Fruit fly (Drosophila melanogaster) whole organism, embryonic: ENCODE measurements around the gene Plzf.

Experiments used
- Blimp-1 ChIP-seq: fragments of 200-800 bp; sonication (Bioruptor generic); optimal IDR thresholded peaks from 3 replicates; lab custom pipeline; 2018; ENCODE audit warnings: missing biosample characterization, missing genetic modification characterization, mild to moderate bottlenecking, moderate library complexity, missing genetic modification reagents
- CG10209 ChIP-seq: fragments of 200-800 bp; sonication (Bioruptor generic); optimal IDR thresholded peaks from 3 replicates; lab custom pipeline; 2017; ENCODE audit warnings: missing biosample characterization, mild to moderate bottlenecking, missing genetic modification characterization, missing genetic modification reagents
- CG11723 ChIP-seq: fragments of 200-800 bp; sonication (Bioruptor generic); optimal IDR thresholded peaks from 2 replicates; lab custom pipeline; 2017; ENCODE audit warnings: missing biosample characterization, mild to moderate bottlenecking, missing genetic modification characterization
- CG12071 ChIP-seq: fragments of 200-800 bp; sonication (Bioruptor generic); optimal IDR thresholded peaks from 3 replicates; lab custom pipeline; 2018; ENCODE audit warnings: missing biosample characterization, mild to moderate bottlenecking, missing genetic modification characterization
- CG12236 ChIP-seq: fragments of 200-800 bp; sonication (Bioruptor generic); optimal IDR thresholded peaks from 2 replicates; lab custom pipeline; 2016; ENCODE audit warnings: missing biosample characterization, missing genetic modification characterization
- CG14050 ChIP-seq: fragments of 200-800 bp; sonication (Bioruptor generic); IDR thresholded peaks from 3 replicates; pipeline ENCODE4 v1.3.6; 2022; ENCODE audit warnings: missing biosample characterization, missing genetic modification characterization
- CG1603 ChIP-seq: fragments of 200-800 bp; sonication (Bioruptor generic); optimal IDR thresholded peaks from 2 replicates; lab custom pipeline; 2019; ENCODE audit warnings: missing biosample characterization, mild to moderate bottlenecking, missing genetic modification characterization, moderate library complexity
- CG16863 ChIP-seq: fragments of 200-800 bp; sonication (Bioruptor generic); optimal IDR thresholded peaks from 3 replicates; lab custom pipeline; 2016; ENCODE audit warnings: missing biosample characterization, missing genetic modification characterization
- CG18599 ChIP-seq: fragments of 200-800 bp; sonication (Bioruptor generic); optimal IDR thresholded peaks from 3 replicates; lab custom pipeline; 2017; ENCODE audit warnings: missing biosample characterization, missing genetic modification characterization, mild to moderate bottlenecking, moderate library complexity, missing genetic modification reagents
- CG2129 ChIP-seq: fragments of 200-800 bp; sonication (Bioruptor generic); IDR thresholded peaks from 2 replicates; pipeline ENCODE4 v1.3.6; 2022; ENCODE audit warnings: missing biosample characterization, missing genetic modification characterization; ENCODE audit not compliant: partially characterized antibody
- CG30403 ChIP-seq: fragments of 200-800 bp; sonication (Bioruptor generic); optimal IDR thresholded peaks from 3 replicates; lab custom pipeline; 2016; ENCODE audit warnings: missing biosample characterization, missing genetic modification characterization
- CG4282 ChIP-seq: fragments of 200-800 bp; sonication (Bioruptor generic); optimal IDR thresholded peaks from 2 replicates; lab custom pipeline; 2016; ENCODE audit warnings: missing biosample characterization, missing genetic modification characterization
- CG4328 ChIP-seq: fragments of 200-800 bp; sonication (Bioruptor generic); optimal IDR thresholded peaks from 3 replicates; lab custom pipeline; 2017; ENCODE audit warnings: missing biosample characterization, missing genetic modification reagents, missing genetic modification characterization
- CG43689 ChIP-seq: fragments of 200-800 bp; sonication (Bioruptor generic); IDR thresholded peaks from 2 replicates; pipeline ENCODE4 v1.3.6; 2022; ENCODE audit warnings: missing biosample characterization, missing genetic modification characterization
- CG4404 ChIP-seq: fragments of 200-800 bp; sonication (Bioruptor generic); IDR thresholded peaks from 2 replicates; pipeline ENCODE4 v1.3.6; 2022; ENCODE audit warnings: missing biosample characterization, missing genetic modification characterization
- CG6683 ChIP-seq: fragments of 200-800 bp; sonication (Bioruptor generic); optimal IDR thresholded peaks from 2 replicates; lab custom pipeline; 2017; ENCODE audit warnings: missing biosample characterization, mild to moderate bottlenecking, missing genetic modification characterization, missing genetic modification reagents
- CG6689 ChIP-seq: fragments of 200-800 bp; sonication (Bioruptor generic); IDR thresholded peaks from 2 replicates; pipeline ENCODE4 v1.3.6; 2022; ENCODE audit warnings: missing biosample characterization, missing genetic modification characterization
- CG8281 ChIP-seq: fragments of 200-800 bp; sonication (Bioruptor generic); optimal IDR thresholded peaks from 2 replicates; lab custom pipeline; 2018; ENCODE audit warnings: missing biosample characterization, mild to moderate bottlenecking, missing genetic modification characterization, moderate library complexity
- D ChIP-seq, 2 experiments: fragments of 200-800 bp in 1 of 2; fragments of >200 bp in 1 of 2; sonication (Bioruptor generic) in 1 of 2; optimal IDR thresholded peaks; 2 replicates in 1 of 2; 3 replicates in 1 of 2; lab custom pipeline; 2017; ENCODE audit warnings: mild to moderate bottlenecking in 1 of 2, missing biosample characterization in 1 of 2, missing genetic modification characterization in 1 of 2, missing genetic modification reagents in 1 of 2
- Dad ChIP-seq: fragments of 200-800 bp; sonication (Bioruptor generic); optimal IDR thresholded peaks from 3 replicates; lab custom pipeline; 2016; ENCODE audit warnings: missing biosample characterization, missing genetic modification characterization
- E2f2 ChIP-seq: fragments of 200-800 bp; sonication (Bioruptor generic); IDR thresholded peaks from 2 replicates; pipeline ENCODE4 v1.3.6; 2022; ENCODE audit warnings: missing biosample characterization, missing genetic modification characterization
- GATAe ChIP-seq: fragments of 200-800 bp; sonication (Bioruptor generic); conservative IDR thresholded peaks from 2 replicates; pipeline ENCODE4 v1.3.6; 2022; ENCODE audit warnings: missing biosample characterization, missing genetic modification characterization
- HLH3B ChIP-seq: fragments of 200-800 bp; sonication (Bioruptor generic); IDR thresholded peaks from 2 replicates; pipeline ENCODE4 v1.3.6; 2022; ENCODE audit warnings: missing biosample characterization, missing genetic modification characterization
- MTF-1 ChIP-seq: fragments of 200-800 bp; sonication (Bioruptor generic); optimal IDR thresholded peaks from 2 replicates; lab custom pipeline; 2018; ENCODE audit warnings: missing biosample characterization, mild to moderate bottlenecking, missing genetic modification characterization, borderline replicate concordance
- Med ChIP-seq: fragments of 200-800 bp; sonication (Bioruptor generic); peaks from one replicate; lab custom pipeline; 2016; ENCODE audit warnings: missing biosample characterization, missing genetic modification characterization, mild to moderate bottlenecking, inconsistent platforms, moderate library complexity
- Neu2 ChIP-seq: fragments of 200-800 bp; sonication (Bioruptor generic); optimal IDR thresholded peaks from 3 replicates; lab custom pipeline; 2016; ENCODE audit warnings: missing biosample characterization, missing genetic modification characterization, borderline replicate concordance
- Nf-YA ChIP-seq: fragments of 200-800 bp; sonication (Bioruptor generic); IDR thresholded peaks from 2 replicates; pipeline ENCODE4 v1.3.6; 2022; ENCODE audit warnings: missing biosample characterization, missing genetic modification characterization
- Nf-YB ChIP-seq: fragments of 200-800 bp; sonication (Bioruptor generic); optimal IDR thresholded peaks from 3 replicates; lab custom pipeline; 2019; ENCODE audit warnings: missing biosample characterization, mild to moderate bottlenecking, missing genetic modification characterization, moderate library complexity
- Poxn ChIP-seq: fragments of 200-800 bp; sonication (Bioruptor generic); IDR thresholded peaks from 2 replicates; pipeline ENCODE4 v1.3.6; 2022; ENCODE audit warnings: missing biosample characterization, missing genetic modification characterization
- Sin3A ChIP-seq: fragments of >200 bp; optimal IDR thresholded peaks from 2 replicates; lab custom pipeline; 2018
- Vsx1 ChIP-seq: fragments of 200-800 bp; sonication (Bioruptor generic); optimal IDR thresholded peaks from 2 replicates; lab custom pipeline; 2017; ENCODE audit warnings: missing biosample characterization, mild to moderate bottlenecking, missing genetic modification characterization, missing genetic modification reagents
- abd-A ChIP-seq: fragments of 200-800 bp; sonication (Bioruptor generic); optimal IDR thresholded peaks from 3 replicates; lab custom pipeline; 2019; ENCODE audit warnings: missing biosample characterization, mild to moderate bottlenecking, missing genetic modification characterization, moderate library complexity
- ci ChIP-seq: fragments of 200-800 bp; sonication (Bioruptor generic); IDR thresholded peaks from 3 replicates; pipeline ENCODE4 v1.3.6; 2022; ENCODE audit warnings: missing biosample characterization, missing genetic modification characterization
- dan ChIP-seq: fragments of 200-800 bp; sonication (Bioruptor generic); IDR thresholded peaks from 2 replicates; pipeline ENCODE4 v1.3.6; 2022; ENCODE audit warnings: missing biosample characterization, missing genetic modification characterization
- disco-r ChIP-seq: fragments of 200-800 bp; sonication (Bioruptor generic); optimal IDR thresholded peaks from 2 replicates; lab custom pipeline; 2016; ENCODE audit warnings: missing biosample characterization, missing genetic modification characterization
- eyg ChIP-seq: fragments of 200-800 bp; sonication (Bioruptor generic); optimal IDR thresholded peaks from 3 replicates; lab custom pipeline; 2016; ENCODE audit warnings: missing biosample characterization, missing genetic modification characterization
- hkb ChIP-seq, 2 experiments: fragments of 200-800 bp in 1 of 2; fragments of >200 bp in 1 of 2; sonication (Bioruptor generic) in 1 of 2; IDR thresholded peaks in 1 of 2; optimal IDR thresholded peaks in 1 of 2; 2 replicates each; pipeline versions ENCODE4 v1.3.6 to Lab custom; 2017 to 2022; ENCODE audit warnings: missing biosample characterization in 1 of 2, missing genetic modification characterization in 1 of 2
- phol ChIP-seq: fragments of 200-800 bp; sonication (Bioruptor generic); optimal IDR thresholded peaks from 3 replicates; lab custom pipeline; 2018; ENCODE audit warnings: missing biosample characterization, mild to moderate bottlenecking, missing genetic modification characterization, moderate library complexity
- prd ChIP-seq, 3 experiments: fragments of >200 bp in 2 of 3; fragments of 200-800 bp in 1 of 3; sonication (Bioruptor generic) in 1 of 3; optimal IDR thresholded peaks in 2 of 3; IDR thresholded peaks in 1 of 3; 2 replicates in 2 of 3; 3 replicates in 1 of 3; pipeline versions ENCODE4 v1.3.6 to Lab custom; 2017 to 2022; ENCODE audit warnings: missing biosample characterization in 1 of 3, missing genetic modification characterization in 1 of 3
- rib ChIP-seq: fragments of 200-800 bp; sonication (Bioruptor generic); IDR thresholded peaks from 2 replicates; pipeline ENCODE4 v1.3.6; 2022; ENCODE audit warnings: missing biosample characterization, missing genetic modification characterization
- row ChIP-seq: fragments of 200-800 bp; sonication (Bioruptor generic); IDR thresholded peaks from 3 replicates; pipeline ENCODE4 v1.3.6; 2022; ENCODE audit warnings: missing biosample characterization, missing genetic modification characterization
- tgo ChIP-seq: fragments of 200-800 bp; sonication (Bioruptor generic); IDR thresholded peaks from 3 replicates; pipeline ENCODE4 v1.3.6; 2022; ENCODE audit warnings: missing biosample characterization, missing genetic modification characterization
- tll ChIP-seq, 2 experiments: fragments of 200-800 bp in 1 of 2; fragments of >200 bp in 1 of 2; sonication (Bioruptor generic) in 1 of 2; optimal IDR thresholded peaks; 2 replicates each; lab custom pipeline; 2017 to 2019; ENCODE audit warnings: missing biosample characterization in 2 of 2, missing genetic modification characterization in 2 of 2, mild to moderate bottlenecking in 1 of 2, moderate library complexity in 1 of 2
- twi ChIP-seq: fragments of 200-800 bp; optimal IDR thresholded peaks from 2 replicates; lab custom pipeline; 2019; ENCODE audit warnings: missing biosample characterization, mild to moderate bottlenecking, missing genetic modification characterization, moderate library complexity
- wek ChIP-seq: fragments of 200-800 bp; sonication (Bioruptor generic); optimal IDR thresholded peaks from 3 replicates; lab custom pipeline; 2018; ENCODE audit warnings: missing biosample characterization, mild to moderate bottlenecking, missing genetic modification characterization, moderate library complexity
- yki ChIP-seq: fragments of >200 bp; optimal IDR thresholded peaks from 3 replicates; lab custom pipeline; 2018
- zf30C ChIP-seq: fragments of 200-800 bp; sonication (Bioruptor generic); optimal IDR thresholded peaks from 3 replicates; lab custom pipeline; 2018; ENCODE audit warnings: missing biosample characterization, mild to moderate bottlenecking, missing genetic modification characterization

Gene Plzf

dm6 chr2L:12011682-12012655, 36.7 kb downstream of the Plzf start (continued):
- TF ChIP-seq CG30403 (GFP tag; lab: Kevin White, UChicago), result peak; percentile 72
- TF ChIP-seq CG14050 (GFP tag; lab: Robert Waterston, UW), result no peak
- peak; percentile 80 for TF ChIP-seq CG1603
- TF ChIP-seq CG4328 (GFP tag; lab: Kevin White, UChicago), result peak; percentile 68
- no peak for TF ChIP-seq yki (lab: Kevin White, UChicago)
- TF ChIP-seq wek, result peak; percentile 69
- TF ChIP-seq twi, result peak; percentile 25
- peak; percentile 88 for TF ChIP-seq Nf-YB (GFP tag; lab: Kevin White, UChicago)
- peak; percentile 86 for TF ChIP-seq MTF-1 (GFP tag; lab: Kevin White, UChicago)
- TF ChIP-seq GATAe (GFP tag; lab: Robert Waterston, UW), result no peak
- peak; percentile 67 for TF ChIP-seq CG10209 (GFP tag; lab: Kevin White, UChicago)
- no peak for TF ChIP-seq row (GFP tag; lab: Robert Waterston, UW)
- TF ChIP-seq CG12236, result peak; percentile 4
- no peak for TF ChIP-seq HLH3B
- peak; percentile 100 for TF ChIP-seq abd-A
- peak; percentile 13 for TF ChIP-seq Neu2 (GFP tag; lab: Kevin White, UChicago)
- TF ChIP-seq D (optimal IDR thresholded peaks at IDR 0.05; lab: Kevin White, UChicago), result peak; percentile 88
- TF ChIP-seq D (GFP tag; optimal IDR thresholded peaks at IDR 0.05; lab: Kevin White, UChicago), result peak; percentile 14
- TF ChIP-seq prd (optimal IDR thresholded peaks at IDR 0.05; lab: Kevin White, UChicago), result no peak
- TF ChIP-seq prd (GFP tag; IDR thresholded peaks at IDR 0.05; lab: Robert Waterston, UW), result no peak
- peak; percentile 51 for TF ChIP-seq Vsx1 (GFP tag; lab: Kevin White, UChicago)
- TF ChIP-seq CG43689 (GFP tag; lab: Robert Waterston, UW), result no peak
- TF ChIP-seq CG4282 (GFP tag; lab: Kevin White, UChicago), result no peak
- no peak for TF ChIP-seq rib
- TF ChIP-seq phol (tag; lab: Kevin White, UChicago), result peak; percentile 58
- no peak for TF ChIP-seq zf30C
- peak in 1 of 2 experiments; percentile 98 for TF ChIP-seq tll (GFP tag; optimal IDR thresholded peaks at IDR 0.05; lab: Kevin White, UChicago)
- TF ChIP-seq ci (GFP tag; lab: Robert Waterston, UW), result no peak
- peak; percentile 1 for TF ChIP-seq Sin3A
- TF ChIP-seq CG2129 (GFP tag; lab: Robert Waterston, UW), result no peak
- peak; percentile 79 for TF ChIP-seq Dad (GFP tag; lab: Kevin White, UChicago)
- TF ChIP-seq CG18599 (GFP tag; lab: Kevin White, UChicago), result peak; percentile 94
- TF ChIP-seq CG6683, result peak; percentile 45
- peak; percentile 68 for TF ChIP-seq CG16863 (GFP tag; lab: Kevin White, UChicago)
- no peak for TF ChIP-seq Nf-YA (GFP tag; lab: Robert Waterston, UW)
- no peak for TF ChIP-seq disco-r (GFP tag; lab: Kevin White, UChicago)
- TF ChIP-seq dan (GFP tag; lab: Robert Waterston, UW), result no peak
- peak; percentile 60 for TF ChIP-seq CG11723 (GFP tag; lab: Kevin White, UChicago)
- peak; percentile 26 for TF ChIP-seq CG8281 (tag; lab: Kevin White, UChicago)
- TF ChIP-seq Med (GFP tag; lab: Kevin White, UChicago), result peak; percentile 98
- no peak for TF ChIP-seq CG4404 (GFP tag; lab: Robert Waterston, UW)
- no peak for TF ChIP-seq CG6689
- no peak for TF ChIP-seq E2f2 (GFP tag; lab: Robert Waterston, UW)
- no peak for TF ChIP-seq tgo (GFP tag; lab: Robert Waterston, UW)
- peak; percentile 75 for TF ChIP-seq Blimp-1 (GFP tag; lab: Kevin White, UChicago)
- no peak for TF ChIP-seq Poxn
- peak; percentile 75 for TF ChIP-seq CG12071 (GFP tag; lab: Kevin White, UChicago)
- TF ChIP-seq eyg, result peak; percentile 57
- TF ChIP-seq hkb (optimal IDR thresholded peaks at IDR 0.05; lab: Kevin White, UChicago), result peak; percentile 58
- no peak for TF ChIP-seq hkb (GFP tag; IDR thresholded peaks at IDR 0.05; lab: Robert Waterston, UW)
